Worm (Caenorhabditis elegans): ENCODE results near the gene arrd-19.

DNA sequence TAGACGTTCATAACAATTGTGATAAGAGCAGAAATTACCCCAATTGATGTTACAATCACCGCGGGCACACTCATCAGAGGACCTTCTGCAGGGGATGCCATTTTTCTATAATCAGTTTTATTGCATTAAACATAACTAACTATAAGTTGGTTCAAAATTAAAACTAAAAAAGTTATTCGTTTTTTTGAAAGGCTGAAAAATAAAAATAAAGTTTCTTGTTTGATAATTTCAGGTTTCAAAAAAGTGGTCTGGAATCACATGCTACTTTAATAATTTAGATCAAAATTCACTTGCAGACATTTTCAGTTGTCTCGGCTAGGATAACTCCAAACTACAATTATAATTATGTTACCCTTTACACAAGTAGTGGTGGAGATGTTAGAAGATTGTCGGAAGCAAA lies 13.4 kb downstream of the arrd-19 start, which contains the start of gene srbc-1:
- TF ChIP-seq ref-1 (GFP tag; conservative IDR thresholded peaks at IDR 0.05), result no peak
- no peak for TF ChIP-seq flt-1 (GFP tag; IDR thresholded peaks at IDR 0.05)
- TF ChIP-seq T22C8.4 (GFP tag; IDR thresholded peaks at IDR 0.05), result no peak
- TF ChIP-seq ztf-23 (GFP tag; IDR thresholded peaks at IDR 0.05), result no peak

Data from whole organism, midembryonic.